Worm (Caenorhabditis elegans) whole organism, midembryonic: ENCODE measurements around the gene T07C12.10.

Experiments used
- T22C8.4 ChIP-seq: fragments of 200-800 bp; sonication (Bioruptor generic); IDR thresholded peaks from 2 replicates; pipeline ENCODE4 v1.3.6; 2022; ENCODE audit warnings: missing genetic modification characterization, missing compliant biosample characterization
- cog-1 ChIP-seq: sonication (generic microtip); optimal IDR thresholded peaks from 2 replicates; lab custom pipeline; 2016; ENCODE audit warnings: missing genetic modification characterization, missing compliant biosample characterization
- flt-1 ChIP-seq: fragments of 200-800 bp; sonication (Bioruptor generic); IDR thresholded peaks from 2 replicates; pipeline ENCODE4 v1.3.6; 2022; ENCODE audit warnings: missing genetic modification characterization, missing compliant biosample characterization
- klf-2 ChIP-seq: fragments of 200-800 bp; sonication (Bioruptor generic); conservative IDR thresholded peaks from 2 replicates; pipeline ENCODE4 v1.3.6; 2022; ENCODE audit warnings: missing genetic modification reagents, missing genetic modification characterization, missing compliant biosample characterization
- med-1 ChIP-seq: sonication (generic microtip); optimal IDR thresholded peaks from 2 replicates; lab custom pipeline; 2017; ENCODE audit warnings: missing genetic modification characterization, mild to moderate bottlenecking, missing compliant biosample characterization, antibody characterized with exemption, missing genetic modification reagents; ENCODE audit not compliant: insufficient read depth
- ref-1 ChIP-seq: fragments of 200-800 bp; sonication (Bioruptor generic); conservative IDR thresholded peaks from 2 replicates; pipeline ENCODE4 v1.3.6; 2022; ENCODE audit warnings: missing genetic modification reagents, missing genetic modification characterization, missing compliant biosample characterization
- tab-1 ChIP-seq: fragments of 200-800 bp; sonication (Bioruptor generic); IDR thresholded peaks from 2 replicates; pipeline ENCODE4 v1.3.6; 2022; ENCODE audit warnings: missing genetic modification characterization, missing compliant biosample characterization
- ztf-23 ChIP-seq: fragments of 200-800 bp; sonication (Bioruptor generic); IDR thresholded peaks from 2 replicates; pipeline ENCODE4 v1.3.6; 2022; ENCODE audit warnings: missing genetic modification reagents, missing genetic modification characterization, missing compliant biosample characterization
- ztf-29 ChIP-seq: fragments of 200-800 bp; sonication (Bioruptor generic); IDR thresholded peaks from 2 replicates; pipeline ENCODE4 v1.3.6; 2022; ENCODE audit warnings: missing genetic modification reagents, missing genetic modification characterization, missing compliant biosample characterization

T07C12.10 gene

ce11 chrV:9948840-9949239 is 11.4 kb downstream of the T07C12.10 start, which contains the start of gene nlp-58:
TSS of gene nlp-58 (minus strand) at chrV:9948940.
- TF ChIP-seq ztf-29 (GFP tag; lab: Robert Waterston, UW) (no peak), ztf-23 (GFP tag; lab: Robert Waterston, UW) (no peak), med-1 (GFP tag; lab: Kevin White, UChicago) (no peak), cog-1 (tag; lab: Kevin White, UChicago) (no peak), tab-1 (GFP tag; lab: Robert Waterston, UW) (no peak), flt-1 (GFP tag; lab: Robert Waterston, UW) (no peak), klf-2 (GFP tag; lab: Robert Waterston, UW) (no peak), ref-1 (GFP tag; lab: Robert Waterston, UW) (no peak), T22C8.4 (GFP tag; lab: Robert Waterston, UW) (no peak)

ce11 chrV:9944093-9944492 is 16.2 kb downstream of the T07C12.10 start, which contains the start of gene sre-28:
TSS of gene sre-28 (plus strand) at chrV:9944393.
- TF ChIP-seq ztf-29 (GFP tag; lab: Robert Waterston, UW): no peak
- no peak for TF ChIP-seq med-1 (GFP tag; lab: Kevin White, UChicago)
- no peak for TF ChIP-seq ztf-23 (GFP tag; lab: Robert Waterston, UW)
- no peak for TF ChIP-seq T22C8.4 (GFP tag; lab: Robert Waterston, UW)
- no peak for TF ChIP-seq ref-1 (GFP tag; lab: Robert Waterston, UW)
- TF ChIP-seq flt-1 (GFP tag; lab: Robert Waterston, UW): no peak
- TF ChIP-seq cog-1 (tag; lab: Kevin White, UChicago): no peak
- TF ChIP-seq tab-1 (GFP tag; lab: Robert Waterston, UW): no peak
- TF ChIP-seq klf-2 (GFP tag; lab: Robert Waterston, UW): no peak

- TF ChIP-seq flt-1 (GFP tag; lab: Robert Waterston, UW) (no peak), klf-2 (GFP tag; lab: Robert Waterston, UW) (no peak), ref-1 (GFP tag; lab: Robert Waterston, UW) (no peak), med-1 (GFP tag; lab: Kevin White, UChicago) (no peak), T22C8.4 (GFP tag; lab: Robert Waterston, UW) (no peak), cog-1 (tag; lab: Kevin White, UChicago) (no peak), ztf-23 (GFP tag; lab: Robert Waterston, UW) (no peak), tab-1 (GFP tag; lab: Robert Waterston, UW) (no peak), ztf-29 (GFP tag; lab: Robert Waterston, UW) (no peak)
These were observed 17.2 kb downstream of the T07C12.10 start, which contains the start of gene fipr-12 for ce11 chrV:9943039-9943438. TSS of gene fipr-12 (plus strand) at chrV:9943339.

- no peak for TF ChIP-seq cog-1 (tag; lab: Kevin White, UChicago)
- TF ChIP-seq ztf-23 (GFP tag; lab: Robert Waterston, UW): no peak
- TF ChIP-seq tab-1 (GFP tag; lab: Robert Waterston, UW): no peak
- no peak for TF ChIP-seq T22C8.4 (GFP tag; lab: Robert Waterston, UW)
- no peak for TF ChIP-seq flt-1 (GFP tag; lab: Robert Waterston, UW)
- no peak for TF ChIP-seq ref-1 (GFP tag; lab: Robert Waterston, UW)
- TF ChIP-seq med-1 (GFP tag; lab: Kevin White, UChicago): no peak
- TF ChIP-seq klf-2 (GFP tag; lab: Robert Waterston, UW): no peak
- no peak for TF ChIP-seq ztf-29 (GFP tag; lab: Robert Waterston, UW)
These were observed 22.8 kb downstream of the T07C12.10 start, which contains the start of gene srj-33 for ce11 chrV:9937435-9937834. TSS of gene srj-33 (minus strand) at chrV:9937535.

ce11 chrV:9930612-9931065 is 29.6 kb downstream of the T07C12.10 start, which contains the start of the genes rmh-2 and suds-3:
TSS of gene rmh-2 (minus strand) at chrV:9930775.
TSS of gene suds-3 (plus strand) at chrV:9931015.
- TF ChIP-seq T22C8.4 (GFP tag; lab: Robert Waterston, UW) (no peak), med-1 (GFP tag; lab: Kevin White, UChicago) (peak; percentile 46)

- TF ChIP-seq T22C8.4 (GFP tag; lab: Robert Waterston, UW): no peak
- TF ChIP-seq cog-1 (tag; lab: Kevin White, UChicago): no peak
- no peak for TF ChIP-seq tab-1 (GFP tag; lab: Robert Waterston, UW)
These were observed 32.3 kb downstream of the T07C12.10 start for ce11 chrV:9927954-9928353.

- no peak for TF ChIP-seq flt-1 (GFP tag; lab: Robert Waterston, UW)
- no peak for TF ChIP-seq T22C8.4 (GFP tag; lab: Robert Waterston, UW)
- no peak for TF ChIP-seq cog-1 (tag; lab: Kevin White, UChicago)
- TF ChIP-seq klf-2 (GFP tag; lab: Robert Waterston, UW): no peak
- no peak for TF ChIP-seq ztf-29 (GFP tag; lab: Robert Waterston, UW)
- TF ChIP-seq tab-1 (GFP tag; lab: Robert Waterston, UW): no peak
- TF ChIP-seq ztf-23 (GFP tag; lab: Robert Waterston, UW): no peak
- no peak for TF ChIP-seq ref-1 (GFP tag; lab: Robert Waterston, UW)
- TF ChIP-seq med-1 (GFP tag; lab: Kevin White, UChicago): no peak
These were observed 32.9 kb downstream of the T07C12.10 start for ce11 chrV:9927381-9927780.

ce11 chrV:9926240-9926639 is 34.0 kb downstream of the T07C12.10 start, which contains the start of gene C50H2.13:
TSS of gene C50H2.13 (plus strand) at chrV:9926540.
- TF ChIP-seq T22C8.4 (GFP tag; lab: Robert Waterston, UW): no peak

- TF ChIP-seq klf-2 (GFP tag; lab: Robert Waterston, UW) (no peak), ztf-23 (GFP tag; lab: Robert Waterston, UW) (no peak), flt-1 (GFP tag; lab: Robert Waterston, UW) (no peak), ref-1 (GFP tag; lab: Robert Waterston, UW) (no peak), med-1 (GFP tag; lab: Kevin White, UChicago) (no peak), ztf-29 (GFP tag; lab: Robert Waterston, UW) (no peak), T22C8.4 (GFP tag; lab: Robert Waterston, UW) (no peak), cog-1 (tag; lab: Kevin White, UChicago) (no peak), tab-1 (GFP tag; lab: Robert Waterston, UW) (no peak)
These were observed 34.6 kb downstream of the T07C12.10 start for ce11 chrV:9925647-9926046.
